Worm (Caenorhabditis elegans): ENCODE results near the gene pqn-74.

The pqn-74 gene

DNA sequence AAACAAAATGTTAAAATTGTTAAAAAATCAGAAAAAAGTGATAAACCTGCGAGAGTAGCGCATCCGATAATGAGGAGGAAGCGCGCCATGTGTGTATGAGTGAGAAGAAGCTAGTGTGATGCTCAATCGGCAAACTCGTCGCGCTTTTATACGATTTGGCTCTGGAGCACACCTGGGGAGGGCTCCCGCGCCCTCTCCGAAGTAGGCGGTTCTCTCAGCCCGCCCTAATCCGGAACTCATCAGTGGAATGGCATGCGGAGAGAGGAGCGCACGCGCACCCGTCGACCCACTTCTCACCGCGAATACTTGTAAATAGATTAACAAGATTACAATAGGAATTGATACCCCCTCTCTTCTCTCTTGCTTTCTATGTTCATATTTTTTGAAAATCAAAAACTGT is at the start of gene pqn-74:
Gene pqn-74, minus strand, starts transcription at position 122 of the 400 bp plus-strand sequence.
- TF ChIP-seq lin-11 (tag; optimal IDR thresholded peaks at IDR 0.05) (no peak), nhr-6 (tag; optimal IDR thresholded peaks at IDR 0.05) (no peak), R02D3.7 (tag; optimal IDR thresholded peaks at IDR 0.05) (no peak), alr-1 (tag; optimal IDR thresholded peaks at IDR 0.05) (no peak), ama-1 (optimal IDR thresholded peaks at IDR 0.05) (no peak), nhr-10 (tag; optimal IDR thresholded peaks at IDR 0.05) (no peak)

DNA sequence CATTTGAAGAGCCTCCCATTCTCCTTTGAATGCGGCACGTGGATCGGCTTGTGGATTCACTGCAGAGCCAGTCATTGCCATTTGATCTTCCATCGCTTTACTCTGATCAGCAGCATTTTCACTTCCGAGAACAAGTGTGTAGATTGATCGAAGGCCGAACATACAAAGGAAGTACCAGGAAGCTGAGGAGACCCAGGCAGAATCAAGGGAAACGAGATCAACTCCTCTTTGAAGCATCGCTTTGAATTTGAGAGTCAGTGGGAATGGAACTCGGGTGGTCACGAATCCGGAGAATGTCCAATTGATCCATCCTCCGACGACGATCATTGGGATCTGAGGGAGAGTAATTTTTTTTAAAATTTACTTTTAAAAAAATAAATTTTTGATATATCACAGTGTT is 49.3 kb upstream of the pqn-74 start:
- TF ChIP-seq blmp-1 (tag; optimal IDR thresholded peaks at IDR 0.05; ENCODE audit: insufficient read depth) (no peak), lsy-2 (tag; optimal IDR thresholded peaks at IDR 0.05) (no peak)

DNA sequence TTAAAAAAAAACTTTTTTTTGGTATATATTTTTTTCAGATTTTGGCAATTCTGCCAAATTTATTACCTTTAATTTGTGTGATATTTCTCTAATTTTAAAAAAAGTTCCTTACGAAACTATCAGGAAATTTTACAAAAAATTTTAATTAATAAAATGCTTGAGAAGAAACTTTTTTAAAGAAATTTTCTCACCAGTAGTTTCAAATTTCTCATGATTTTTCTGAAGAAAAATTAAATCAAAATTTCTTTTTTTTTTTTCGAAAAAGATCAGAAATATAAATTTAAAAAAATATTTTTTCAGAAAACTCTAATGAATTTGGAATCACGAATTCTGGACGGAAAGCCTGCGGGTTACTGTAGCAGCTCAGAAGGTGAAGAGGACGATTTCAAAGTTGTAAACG is 46.5 kb upstream of the pqn-74 start, which contains the start of gene mau-8:
Gene mau-8, plus strand, starts transcription at position 301 of the 400 bp plus-strand sequence.
- TF ChIP-seq blmp-1 (tag; optimal IDR thresholded peaks at IDR 0.05; ENCODE audit: insufficient read depth) (no peak), nhr-25 (tag; optimal IDR thresholded peaks at IDR 0.05) (no peak), nhr-10 (tag; optimal IDR thresholded peaks at IDR 0.05) (no peak), unc-62 (GFP tag; optimal IDR thresholded peaks at IDR 0.05) (no peak), egl-27 (tag; optimal IDR thresholded peaks at IDR 0.05) (no peak), crh-2 (tag; optimal IDR thresholded peaks at IDR 0.05) (no peak), ceh-16 (tag; optimal IDR thresholded peaks at IDR 0.05) (no peak), gmeb-1 (tag; optimal IDR thresholded peaks at IDR 0.05) (no peak), C34F6.9 (tag; optimal IDR thresholded peaks at IDR 0.05) (no peak), unc-55 (GFP tag; optimal IDR thresholded peaks at IDR 0.05) (no peak), lin-11 (tag; optimal IDR thresholded peaks at IDR 0.05) (no peak), alr-1 (tag; optimal IDR thresholded peaks at IDR 0.05) (no peak), nhr-12 (tag; optimal IDR thresholded peaks at IDR 0.05) (no peak), F13H6.1 (tag; optimal IDR thresholded peaks at IDR 0.05) (no peak), Y55F3AM.14 (GFP tag; optimal IDR thresholded peaks at IDR 0.05) (no peak), ama-1 (optimal IDR thresholded peaks at IDR 0.05) (no peak), nhr-11 (tag; optimal IDR thresholded peaks at IDR 0.05) (no peak), mbf-1 (tag; optimal IDR thresholded peaks at IDR 0.05) (no peak), ztf-4 (tag; optimal IDR thresholded peaks at IDR 0.05) (no peak)

DNA sequence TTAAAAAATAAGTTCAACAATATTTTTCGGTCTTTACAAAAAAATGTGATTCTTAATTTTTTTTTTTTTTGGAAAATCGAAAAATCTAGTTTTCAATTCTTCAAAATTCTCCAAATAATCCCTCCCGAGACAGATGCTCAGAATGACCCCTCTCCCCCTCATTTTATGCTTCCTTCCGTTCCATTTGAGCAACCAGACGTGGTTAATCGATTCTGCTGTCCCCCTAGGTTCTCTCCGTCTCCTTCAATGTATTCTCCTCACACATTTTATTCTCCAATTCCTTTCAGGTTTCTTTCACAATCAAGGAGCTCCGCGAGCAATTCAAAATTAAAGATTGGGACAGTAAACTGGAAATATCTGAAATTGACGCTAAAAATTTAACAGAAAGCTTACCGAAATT is 43.7 kb upstream of the pqn-74 start:
- TF ChIP-seq blmp-1 (tag; optimal IDR thresholded peaks at IDR 0.05; ENCODE audit: insufficient read depth) = no peak
- no peak for TF ChIP-seq R02D3.7 (tag; optimal IDR thresholded peaks at IDR 0.05)
- no peak for TF ChIP-seq mdl-1 (tag; optimal IDR thresholded peaks at IDR 0.05)
- TF ChIP-seq sem-4 (tag; optimal IDR thresholded peaks at IDR 0.05) = no peak
- no peak for TF ChIP-seq elt-1 (tag; optimal IDR thresholded peaks at IDR 0.05)

DNA sequence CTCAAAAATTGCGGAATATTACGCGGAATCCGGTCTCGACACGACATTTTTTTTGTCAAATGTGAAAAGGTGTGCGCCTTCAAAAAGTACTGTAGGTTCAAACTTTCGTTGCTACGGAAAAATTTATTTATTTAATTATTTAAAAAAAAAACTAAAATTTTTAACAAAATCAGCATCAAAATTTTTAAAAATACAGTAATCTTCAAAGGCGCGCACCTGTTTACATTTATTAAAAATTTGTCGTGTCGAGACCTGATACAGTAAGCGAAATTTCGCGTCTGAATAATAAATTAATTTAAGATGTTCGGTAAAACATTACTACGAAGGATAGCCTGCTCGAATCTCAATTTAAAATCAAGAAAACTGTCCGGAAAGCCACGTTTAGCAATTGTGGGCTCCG is 40.5 kb upstream of the pqn-74 start, which contains the start of gene Y62E10A.6:
Gene Y62E10A.6, plus strand, starts transcription at position 301 of the 400 bp plus-strand sequence.
- TF ChIP-seq nhr-77 (tag; optimal IDR thresholded peaks at IDR 0.05) (no peak), nhr-10 (tag; optimal IDR thresholded peaks at IDR 0.05) (no peak), skn-1 (tag; optimal IDR thresholded peaks at IDR 0.05) (no peak), sem-4 (tag; optimal IDR thresholded peaks at IDR 0.05) (no peak), lin-39 (tag; optimal IDR thresholded peaks at IDR 0.05) (no peak), nhr-129 (tag; optimal IDR thresholded peaks at IDR 0.05) (no peak), elt-1 (tag; optimal IDR thresholded peaks at IDR 0.05) (no peak), peb-1 (tag; optimal IDR thresholded peaks at IDR 0.05) (no peak), Y55F3AM.14 (GFP tag; optimal IDR thresholded peaks at IDR 0.05) (no peak), ZK546.5 (tag; optimal IDR thresholded peaks at IDR 0.05) (no peak), F13H6.1 (tag; optimal IDR thresholded peaks at IDR 0.05) (no peak), zag-1 (tag; optimal IDR thresholded peaks at IDR 0.05) (no peak), elt-3 (tag; optimal IDR thresholded peaks at IDR 0.05) (no peak), ztf-1 (GFP tag; conservative IDR thresholded peaks at IDR 0.05) (no peak), blmp-1 (tag; optimal IDR thresholded peaks at IDR 0.05; ENCODE audit: insufficient read depth) (no peak), fos-1 (tag; optimal IDR thresholded peaks at IDR 0.05) (no peak), sma-9 (GFP tag; optimal IDR thresholded peaks at IDR 0.05) (no peak), sma-9 (tag; optimal IDR thresholded peaks at IDR 0.05) (no peak), gmeb-1 (tag; optimal IDR thresholded peaks at IDR 0.05) (no peak), mdl-1 (tag; optimal IDR thresholded peaks at IDR 0.05) (no peak)
